Worm (Caenorhabditis elegans): ENCODE data around the gene srz-102.

Gene srz-102

ce11 chrV:16687227-16687626, at the start of gene srz-102:
Gene srz-102 (plus strand): TSS chrV:16687527.
- no peak for TF ChIP-seq ztf-4 (tag; optimal IDR thresholded peaks at IDR 0.05)

ce11 chrV:16638204-16638603, 49.1 kb upstream of the srz-102 start, which contains the start of gene srw-76:
Gene srw-76 (minus strand): TSS chrV:16638304.
- TF ChIP-seq nhr-85 (tag) (no peak), nhr-47 (tag; optimal IDR thresholded peaks at IDR 0.05) (no peak), unc-130 (tag; optimal IDR thresholded peaks at IDR 0.05) (no peak), xbp-1 (tag; optimal IDR thresholded peaks at IDR 0.05) (no peak), mab-9 (GFP tag; IDR thresholded peaks at IDR 0.05) (no peak), sptf-1 (tag; optimal IDR thresholded peaks at IDR 0.05) (no peak), unc-30 (tag; optimal IDR thresholded peaks at IDR 0.05) (no peak), jun-1 (tag; optimal IDR thresholded peaks at IDR 0.05) (no peak), nhr-237 (tag; optimal IDR thresholded peaks at IDR 0.05) (no peak)

DNA sequence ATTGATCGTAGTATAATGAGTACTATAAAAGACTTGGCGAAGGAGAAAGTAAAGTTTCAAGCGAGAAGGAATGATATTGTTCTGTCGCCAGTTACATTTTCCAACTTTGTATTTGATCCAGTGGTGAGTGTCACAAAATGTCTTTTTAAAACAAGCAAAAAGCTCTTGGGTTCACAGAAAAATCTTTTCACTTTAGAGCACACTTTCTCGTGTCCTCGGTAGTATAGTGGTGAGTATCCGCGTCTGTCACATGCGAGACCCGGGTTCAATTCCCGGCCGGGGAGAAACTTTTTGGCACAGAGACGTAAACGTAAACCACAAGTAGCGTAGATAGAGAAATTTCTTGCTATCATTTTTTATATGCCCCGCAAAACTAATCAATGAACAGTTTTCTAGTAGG, 47.0 kb upstream of the srz-102 start:
- no peak for TF ChIP-seq lin-13 (GFP tag; optimal IDR thresholded peaks at IDR 0.05)
- no peak for TF ChIP-seq mab-9 (GFP tag; IDR thresholded peaks at IDR 0.05)
- no peak for TF ChIP-seq zag-1 (tag; optimal IDR thresholded peaks at IDR 0.05)
- no peak for TF ChIP-seq sptf-1 (tag; optimal IDR thresholded peaks at IDR 0.05)
- TF ChIP-seq nhr-47 (tag; optimal IDR thresholded peaks at IDR 0.05) = no peak
- TF ChIP-seq irx-1 (tag; optimal IDR thresholded peaks at IDR 0.05) = no peak
- no peak for TF ChIP-seq tlp-1 (tag; optimal IDR thresholded peaks at IDR 0.05)
- no peak for TF ChIP-seq hpl-2 (GFP tag; optimal IDR thresholded peaks at IDR 0.05)
- no peak for TF ChIP-seq nhr-19 (GFP tag; conservative IDR thresholded peaks at IDR 0.05)
- no peak for TF ChIP-seq nhr-84 (tag; optimal IDR thresholded peaks at IDR 0.05)

- TF ChIP-seq nhr-90 (tag; optimal IDR thresholded peaks at IDR 0.05; ENCODE audit: poor library complexity) (no peak), fos-1 (tag; optimal IDR thresholded peaks at IDR 0.05) (no peak), isw-1 (GFP tag; IDR thresholded peaks at IDR 0.05) (no peak), nhr-19 (GFP tag; conservative IDR thresholded peaks at IDR 0.05) (no peak), alr-1 (tag; optimal IDR thresholded peaks at IDR 0.05; ENCODE audit: borderline replicate concordance) (no peak), pax-3 (tag; optimal IDR thresholded peaks at IDR 0.05) (no peak), tlp-1 (tag; optimal IDR thresholded peaks at IDR 0.05) (no peak), vab-15 (tag; optimal IDR thresholded peaks at IDR 0.05) (no peak), aly-2 (tag; optimal IDR thresholded peaks at IDR 0.05) (no peak), aha-1 (tag; optimal IDR thresholded peaks at IDR 0.05) (no peak), ztf-4 (tag; optimal IDR thresholded peaks at IDR 0.05) (no peak)
Measured at ce11 chrV:16643558-16643957, 43.8 kb upstream of the srz-102 start, which contains the start of gene srw-77. Gene srw-77 (minus strand): TSS chrV:16643658.

ce11 chrV:16645201-16645940, 42.0 kb upstream of the srz-102 start, which contains the start of gene W06G6.17:
Gene W06G6.17 (minus strand): TSS chrV:16645251.
- TF ChIP-seq mep-1 (tag; optimal IDR thresholded peaks at IDR 0.05) (no peak), hpl-2 (GFP tag; optimal IDR thresholded peaks at IDR 0.05) (no peak), nhr-84 (tag; optimal IDR thresholded peaks at IDR 0.05) (no peak), mdl-1 (tag; optimal IDR thresholded peaks at IDR 0.05) (no peak), ceh-88 (GFP tag; IDR thresholded peaks at IDR 0.05) (no peak), nhr-19 (GFP tag; conservative IDR thresholded peaks at IDR 0.05) (no peak), elt-2 (tag; optimal IDR thresholded peaks at IDR 0.05) (no peak), aha-1 (tag; optimal IDR thresholded peaks at IDR 0.05) (no peak), fkh-4 (tag; optimal IDR thresholded peaks at IDR 0.05; ENCODE audit: borderline replicate concordance) (no peak), tlp-1 (tag; optimal IDR thresholded peaks at IDR 0.05) (no peak), nhr-85 (tag) (no peak)

DNA sequence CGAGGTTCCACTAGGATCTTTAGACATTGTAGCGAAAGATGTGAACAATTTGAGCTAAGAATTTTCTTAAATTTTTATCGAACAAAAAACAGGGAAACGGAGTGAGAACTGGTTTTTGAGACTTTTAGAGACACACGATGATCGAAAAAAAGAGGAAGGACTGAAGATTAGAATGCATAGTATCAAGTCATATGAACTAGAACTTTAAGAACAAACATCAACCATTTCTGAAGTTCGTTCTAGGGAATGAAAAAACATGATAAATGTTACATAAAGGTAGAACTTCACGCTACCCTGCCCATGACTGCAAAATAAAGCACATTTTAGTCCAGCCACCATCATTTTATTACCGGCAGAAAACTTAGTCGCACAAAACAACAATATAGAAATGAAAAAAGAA, 41.0 kb upstream of the srz-102 start, which contains the start of gene W06G6.9:
TSS of gene W06G6.9 (minus strand) at position 101 of the 400 bp plus-strand sequence.
- TF ChIP-seq hpl-2 (GFP tag; optimal IDR thresholded peaks at IDR 0.05) = no peak
- no peak for TF ChIP-seq Y116A8C.19 (tag; optimal IDR thresholded peaks at IDR 0.05; ENCODE audit: borderline replicate concordance)
- no peak for TF ChIP-seq unc-30 (tag; optimal IDR thresholded peaks at IDR 0.05)
- no peak for TF ChIP-seq lin-35 (GFP tag; optimal IDR thresholded peaks at IDR 0.05)
- no peak for TF ChIP-seq unc-86 (tag; optimal IDR thresholded peaks at IDR 0.05)
- TF ChIP-seq ztf-11 (tag; optimal IDR thresholded peaks at IDR 0.05) = no peak
- TF ChIP-seq egl-13 (tag; optimal IDR thresholded peaks at IDR 0.05) = no peak
- TF ChIP-seq nhr-19 (GFP tag; conservative IDR thresholded peaks at IDR 0.05) = no peak
- no peak for TF ChIP-seq efl-3 (GFP tag; optimal IDR thresholded peaks at IDR 0.05)
- no peak for TF ChIP-seq nhr-20 (tag; optimal IDR thresholded peaks at IDR 0.05)
- TF ChIP-seq hlh-17 (GFP tag; optimal IDR thresholded peaks at IDR 0.05; ENCODE audit: borderline replicate concordance) = no peak
- no peak for TF ChIP-seq alr-1 (tag; optimal IDR thresholded peaks at IDR 0.05; ENCODE audit: borderline replicate concordance)
- TF ChIP-seq nhr-76 (tag; optimal IDR thresholded peaks at IDR 0.05) = no peak
- no peak for TF ChIP-seq lir-3 (tag; optimal IDR thresholded peaks at IDR 0.05; ENCODE audit: poor library complexity)
- no peak for TF ChIP-seq lsy-2 (tag; optimal IDR thresholded peaks at IDR 0.05)
